Worm (Caenorhabditis elegans) whole organism, mixed stage, embryonic: ENCODE measurements around the gene him-17.
A peak's percentile ranks its signal among the peaks of the same experiment; 100 is the strongest.

Source experiments
- blmp-1 ChIP-seq: fragments of 150-350 bp; optimal IDR thresholded peaks from 2 replicates; lab custom pipeline; 2014; ENCODE audit warnings: missing biosample characterization, missing genetic modification characterization
- ceh-39 ChIP-seq: fragments of 150-350 bp; optimal IDR thresholded peaks from 2 replicates; lab custom pipeline; 2014; ENCODE audit warnings: missing biosample characterization, missing genetic modification characterization
- ceh-43 ChIP-seq: fragments of 200-800 bp; sonication (Bioruptor generic); optimal IDR thresholded peaks from 2 replicates; lab custom pipeline; 2018; ENCODE audit warnings: mild to moderate bottlenecking, missing genetic modification characterization, moderate library complexity, missing compliant biosample characterization
- ceh-83 ChIP-seq: fragments of 200-800 bp; sonication (Bioruptor generic); optimal IDR thresholded peaks from 2 replicates; lab custom pipeline; 2018; ENCODE audit warnings: mild to moderate bottlenecking, missing genetic modification characterization, missing compliant biosample characterization
- ces-1 ChIP-seq: fragments of 150-350 bp; optimal IDR thresholded peaks from 2 replicates; lab custom pipeline; 2014; ENCODE audit warnings: missing biosample characterization, missing genetic modification reagents, missing genetic modification characterization
- cnd-1 ChIP-seq: fragments of 200-800 bp; sonication (Bioruptor generic); optimal IDR thresholded peaks from 2 replicates; lab custom pipeline; 2018; ENCODE audit warnings: mild to moderate bottlenecking, missing genetic modification characterization, missing compliant biosample characterization
- drap-1 ChIP-seq: fragments of 200-800 bp; sonication (Bioruptor generic); optimal IDR thresholded peaks from 3 replicates; lab custom pipeline; 2018; ENCODE audit warnings: mild to moderate bottlenecking, missing genetic modification characterization, missing compliant biosample characterization
- elt-1 ChIP-seq: sonication (generic microtip); optimal IDR thresholded peaks from 2 replicates; lab custom pipeline; 2017; ENCODE audit warnings: missing genetic modification characterization, mild to moderate bottlenecking, missing compliant biosample characterization, antibody characterized with exemption, moderate library complexity, borderline replicate concordance; ENCODE audit not compliant: insufficient read depth
- flh-1 ChIP-seq: fragments of 200-800 bp; sonication (Bioruptor generic); optimal IDR thresholded peaks from 2 replicates; lab custom pipeline; 2018; ENCODE audit warnings: mild to moderate bottlenecking, missing genetic modification characterization, moderate library complexity, missing compliant biosample characterization
- ham-2 ChIP-seq: fragments of 200-800 bp; sonication (Bioruptor generic); optimal IDR thresholded peaks from 2 replicates; lab custom pipeline; 2018; ENCODE audit warnings: mild to moderate bottlenecking, missing genetic modification characterization, missing compliant biosample characterization
- hlh-1 ChIP-seq: fragments of 150-350 bp; optimal IDR thresholded peaks from 2 replicates; lab custom pipeline; 2014; ENCODE audit warnings: missing biosample characterization, missing genetic modification reagents, missing genetic modification characterization
- lin-13 ChIP-seq: fragments of 150-350 bp; optimal IDR thresholded peaks from 2 replicates; lab custom pipeline; 2014; ENCODE audit warnings: missing biosample characterization, missing genetic modification characterization
- mab-5 ChIP-seq: fragments of 150-350 bp; optimal IDR thresholded peaks from 2 replicates; lab custom pipeline; 2014; ENCODE audit warnings: missing biosample characterization, missing genetic modification characterization
- mep-1 ChIP-seq: fragments of 150-350 bp; optimal IDR thresholded peaks from 2 replicates; lab custom pipeline; 2017; ENCODE audit warnings: missing biosample characterization, missing genetic modification reagents, missing genetic modification characterization, inconsistent platforms
- mls-2 ChIP-seq: sonication (generic microtip); optimal IDR thresholded peaks from 2 replicates; lab custom pipeline; 2016; ENCODE audit warnings: mild to moderate bottlenecking, missing genetic modification characterization, moderate library complexity, missing compliant biosample characterization
- nhr-12 ChIP-seq: fragments of 150-350 bp; optimal IDR thresholded peaks from 2 replicates; lab custom pipeline; 2014; ENCODE audit warnings: missing biosample characterization, missing genetic modification characterization
- nhr-2 ChIP-seq: fragments of 150-350 bp; optimal IDR thresholded peaks from 2 replicates; lab custom pipeline; 2014; ENCODE audit warnings: missing biosample characterization, missing genetic modification characterization
- nhr-237 ChIP-seq: fragments of 150-350 bp; optimal IDR thresholded peaks from 2 replicates; lab custom pipeline; 2014; ENCODE audit warnings: missing biosample characterization, missing genetic modification characterization
- nhr-28 ChIP-seq: fragments of 150-350 bp; optimal IDR thresholded peaks from 2 replicates; lab custom pipeline; 2014; ENCODE audit warnings: missing biosample characterization, missing genetic modification characterization
- nhr-76 ChIP-seq: sonication (generic microtip); optimal IDR thresholded peaks from 2 replicates; lab custom pipeline; 2017; ENCODE audit warnings: missing biosample characterization, missing genetic modification characterization
- pha-4 ChIP-seq: fragments of 150-350 bp; optimal IDR thresholded peaks from 2 replicates; lab custom pipeline; 2018; ENCODE audit warnings: missing biosample characterization, missing genetic modification reagents, missing genetic modification characterization
- sem-2 ChIP-seq: fragments of 200-800 bp; sonication (Bioruptor generic); optimal IDR thresholded peaks from 2 replicates; lab custom pipeline; 2018; ENCODE audit warnings: mild to moderate bottlenecking, missing genetic modification characterization, missing compliant biosample characterization
- snpc-4 ChIP-seq: fragments of 150-350 bp; optimal IDR thresholded peaks from 2 replicates; lab custom pipeline; 2014; ENCODE audit warnings: missing biosample characterization, missing genetic modification characterization
- sptf-1 ChIP-seq: sonication (generic microtip); optimal IDR thresholded peaks from 2 replicates; lab custom pipeline; 2017; ENCODE audit warnings: mild to moderate bottlenecking, missing genetic modification characterization, moderate library complexity, missing compliant biosample characterization
- tbx-8 ChIP-seq: fragments of 200-800 bp; sonication (Bioruptor generic); optimal IDR thresholded peaks from 2 replicates; lab custom pipeline; 2018; ENCODE audit warnings: mild to moderate bottlenecking, missing genetic modification characterization, moderate library complexity, missing compliant biosample characterization
- unc-120 ChIP-seq: sonication (generic microtip); optimal IDR thresholded peaks from 2 replicates; lab custom pipeline; 2017; ENCODE audit warnings: missing genetic modification characterization, missing compliant biosample characterization; ENCODE audit not compliant: poor library complexity, severe bottlenecking
- unc-39 ChIP-seq: fragments of 150-350 bp; optimal IDR thresholded peaks from 2 replicates; lab custom pipeline; 2014; ENCODE audit warnings: missing biosample characterization, missing genetic modification characterization
- unc-62 ChIP-seq: fragments of 150-350 bp; optimal IDR thresholded peaks from 2 replicates; lab custom pipeline; 2014; ENCODE audit warnings: missing biosample characterization, missing genetic modification reagents, missing genetic modification characterization
- ztf-11 ChIP-seq: fragments of 150-350 bp; optimal IDR thresholded peaks from 2 replicates; lab custom pipeline; 2014; ENCODE audit warnings: missing biosample characterization, missing genetic modification characterization

The him-17 gene

ce11 chrV:13154225-13154624 is 22.3 kb upstream of the him-17 start:
- TF ChIP-seq unc-62 (GFP tag; lab: Kevin White, UChicago) (peak; percentile 97), cnd-1 (tag; lab: Kevin White, UChicago) (no peak), sem-2 (GFP tag; lab: Kevin White, UChicago) (no peak), hlh-1 (tag; lab: Kevin White, UChicago) (peak; percentile 89), mab-5 (peak; percentile 40)

DNA sequence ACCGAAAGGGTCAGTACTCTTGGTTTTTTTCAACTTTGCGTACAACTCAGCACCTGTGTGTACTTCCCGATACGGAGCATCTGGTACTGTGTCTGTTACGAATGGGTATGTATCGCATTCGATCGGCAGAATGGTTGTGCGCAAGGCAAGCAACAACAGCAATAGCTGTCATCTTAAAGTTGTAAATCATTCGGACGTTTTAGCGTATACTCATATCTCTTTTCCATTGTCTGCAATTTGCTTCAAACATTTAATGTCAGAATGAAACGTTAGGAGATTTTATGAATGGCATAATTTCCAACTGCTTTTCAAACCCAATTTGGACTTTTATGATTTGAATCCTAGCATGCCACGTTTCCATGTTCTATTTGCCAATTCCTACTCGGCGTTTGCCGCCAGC is 19.4 kb upstream of the him-17 start:
- TF ChIP-seq ceh-83: no peak
- peak; percentile 57 for TF ChIP-seq unc-62 (GFP tag; lab: Kevin White, UChicago)
- TF ChIP-seq mep-1: no peak

ce11 chrV:13161052-13161451 is 15.5 kb upstream of the him-17 start:
- TF ChIP-seq unc-62 (GFP tag; lab: Kevin White, UChicago): peak; percentile 4
- no peak for TF ChIP-seq ces-1 (GFP tag; lab: Kevin White, UChicago)

DNA sequence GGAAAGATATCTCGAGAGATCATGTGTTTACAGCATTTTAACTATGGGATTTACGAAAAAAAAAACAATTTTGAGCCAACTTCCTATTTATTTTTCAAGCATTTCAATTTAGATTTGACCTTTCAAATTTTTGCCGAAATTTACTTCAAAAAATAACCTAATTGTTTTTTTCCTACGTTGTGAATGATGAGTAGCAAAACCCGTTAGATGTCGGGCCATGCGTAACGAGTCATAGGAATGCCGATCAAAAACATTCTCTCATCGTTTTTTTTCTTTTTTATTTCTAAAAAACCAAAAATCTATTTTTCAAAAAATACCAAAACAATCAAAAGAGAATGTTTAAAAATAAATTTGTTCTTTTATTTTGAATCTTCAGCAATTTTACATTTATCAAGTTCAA is 13.6 kb upstream of the him-17 start:
- TF ChIP-seq unc-39 (tag; lab: Kevin White, UChicago): no peak
- TF ChIP-seq unc-62 (GFP tag; lab: Kevin White, UChicago): no peak
- no peak for TF ChIP-seq mls-2
- no peak for TF ChIP-seq sem-2 (GFP tag; lab: Kevin White, UChicago)
- no peak for TF ChIP-seq ceh-43
- no peak for TF ChIP-seq hlh-1 (tag; lab: Kevin White, UChicago)
- TF ChIP-seq flh-1 (GFP tag; lab: Kevin White, UChicago): no peak
- no peak for TF ChIP-seq elt-1
- TF ChIP-seq pha-4 (tag; lab: Kevin White, UChicago): no peak
- TF ChIP-seq lin-13 (tag; lab: Kevin White, UChicago): no peak
- no peak for TF ChIP-seq cnd-1 (tag; lab: Kevin White, UChicago)
- no peak for TF ChIP-seq tbx-8 (GFP tag; lab: Kevin White, UChicago)
- no peak for TF ChIP-seq drap-1 (GFP tag; lab: Kevin White, UChicago)
- TF ChIP-seq ztf-11: no peak
- no peak for TF ChIP-seq snpc-4 (tag; lab: Kevin White, UChicago)
- TF ChIP-seq, all 35 proteins: peak for 0

DNA sequence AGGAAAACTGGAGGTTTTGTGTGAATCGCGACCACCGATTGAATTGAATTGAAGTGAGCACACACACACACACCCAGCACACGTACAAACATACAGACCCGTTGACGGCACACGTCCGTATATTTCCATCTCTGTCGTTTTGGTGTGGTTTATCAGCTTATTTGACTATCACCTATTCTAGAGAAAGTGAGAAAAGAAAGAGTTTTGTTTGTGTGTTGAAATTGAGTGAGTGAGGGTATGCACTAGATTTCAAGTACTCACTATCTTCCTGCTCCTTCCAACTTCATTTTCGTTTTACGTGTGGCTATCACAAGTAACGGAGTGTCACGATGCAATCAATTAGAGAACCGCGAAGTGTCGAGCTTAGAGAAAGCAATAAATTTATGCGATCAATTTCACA is 12.7 kb upstream of the him-17 start:
- TF ChIP-seq elt-1 (no peak), nhr-237 (tag; lab: Kevin White, UChicago) (no peak), mab-5 (no peak), nhr-2 (tag; lab: Kevin White, UChicago) (no peak), sptf-1 (tag; lab: Kevin White, UChicago) (no peak), drap-1 (GFP tag; lab: Kevin White, UChicago) (no peak), pha-4 (tag; lab: Kevin White, UChicago) (no peak), mls-2 (no peak), nhr-12 (no peak)

DNA sequence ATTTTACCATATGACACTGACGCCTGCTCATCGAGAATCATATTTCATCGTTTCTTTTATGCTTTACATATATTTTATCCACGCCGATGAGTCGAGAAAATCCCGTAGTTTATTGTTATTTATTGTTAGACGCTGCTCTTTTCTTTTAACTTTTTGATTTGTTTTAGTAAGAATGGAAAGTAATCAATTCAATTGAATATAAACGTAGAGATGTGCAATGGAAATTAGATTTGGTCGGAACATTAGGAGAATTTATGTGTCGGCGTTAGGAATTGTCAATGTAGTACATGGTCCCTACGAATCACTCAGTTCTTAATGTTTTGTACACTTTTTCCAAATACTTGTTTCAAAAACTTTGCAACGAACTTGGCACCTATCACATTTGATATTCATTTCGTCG is 11.3 kb upstream of the him-17 start:
- TF ChIP-seq ceh-43 (no peak), ces-1 (GFP tag; lab: Kevin White, UChicago) (peak; percentile 97)

- TF ChIP-seq nhr-76 (tag; lab: Kevin White, UChicago): no peak
- TF ChIP-seq ceh-39: no peak
- no peak for TF ChIP-seq ces-1 (GFP tag; lab: Kevin White, UChicago)
- no peak for TF ChIP-seq blmp-1 (tag; lab: Kevin White, UChicago)
- TF ChIP-seq mls-2: no peak
- TF ChIP-seq sem-2 (GFP tag; lab: Kevin White, UChicago): no peak
- TF ChIP-seq ceh-83: no peak
- no peak for TF ChIP-seq mep-1
- no peak for TF ChIP-seq ham-2 (GFP tag; lab: Kevin White, UChicago)
- TF ChIP-seq hlh-1 (tag; lab: Kevin White, UChicago): no peak
- TF ChIP-seq sptf-1 (tag; lab: Kevin White, UChicago): no peak
- no peak for TF ChIP-seq cnd-1 (tag; lab: Kevin White, UChicago)
- no peak for TF ChIP-seq unc-120 (tag; lab: Kevin White, UChicago)
- TF ChIP-seq nhr-28 (tag; lab: Kevin White, UChicago): no peak
- TF ChIP-seq nhr-237 (tag; lab: Kevin White, UChicago): no peak
- no peak for TF ChIP-seq tbx-8 (GFP tag; lab: Kevin White, UChicago)
Measured at ce11 chrV:13166582-13166981, 9.9 kb upstream of the him-17 start.
